Worm (Caenorhabditis elegans) whole organism, young adult: ENCODE results near the gene ergo-1.

Experiments
- F39B2.1 ChIP-seq: fragments of 200-800 bp; sonication (Bioruptor generic); IDR thresholded peaks from 2 replicates; pipeline ENCODE4 v1.3.6; 2022; ENCODE audit warnings: missing genetic modification reagents, missing genetic modification characterization, missing compliant biosample characterization
- ama-1 ChIP-seq, 3 experiments: fragments of 150-350 bp in 1 of 3; sonication (generic microtip) in 2 of 3; optimal IDR thresholded peaks; 2 replicates each; lab custom pipeline; 2014 to 2018; ENCODE audit warnings: missing biosample characterization in 2 of 3, missing genetic modification characterization in 2 of 3, missing genetic modification reagents in 2 of 3
- attf-5 ChIP-seq: fragments of 200-800 bp; sonication (Bioruptor generic); optimal IDR thresholded peaks from 2 replicates; lab custom pipeline; 2018; ENCODE audit warnings: mild to moderate bottlenecking, missing genetic modification characterization, missing compliant biosample characterization
- ccch-3 ChIP-seq: fragments of 200-800 bp; sonication (Bioruptor generic); optimal IDR thresholded peaks from 2 replicates; lab custom pipeline; 2018; ENCODE audit warnings: mild to moderate bottlenecking, missing genetic modification characterization, missing compliant biosample characterization
- fkh-3 ChIP-seq: sonication (generic microtip); optimal IDR thresholded peaks from 2 replicates; lab custom pipeline; 2016; ENCODE audit warnings: mild to moderate bottlenecking, missing genetic modification characterization, missing compliant biosample characterization
- hlh-12 ChIP-seq: sonication (generic microtip); optimal IDR thresholded peaks from 2 replicates; lab custom pipeline; 2016; ENCODE audit warnings: missing genetic modification characterization, missing compliant biosample characterization
- lir-1 ChIP-seq: fragments of 200-800 bp; sonication (Bioruptor generic); conservative IDR thresholded peaks from 2 replicates; pipeline ENCODE4 v1.3.6; 2022; ENCODE audit warnings: missing genetic modification reagents, missing genetic modification characterization, missing compliant biosample characterization
- madf-8 ChIP-seq: fragments of 200-800 bp; sonication (Bioruptor generic); conservative IDR thresholded peaks from 2 replicates; pipeline ENCODE4 v1.3.6; 2022; ENCODE audit warnings: missing genetic modification reagents, missing genetic modification characterization, missing compliant biosample characterization
- nhr-80 ChIP-seq: sonication (generic microtip); optimal IDR thresholded peaks from 2 replicates; lab custom pipeline; 2016; ENCODE audit warnings: missing genetic modification characterization, missing compliant biosample characterization
- snpc-3.4 ChIP-seq: sonication (generic microtip); optimal IDR thresholded peaks from 2 replicates; lab custom pipeline; 2017; ENCODE audit warnings: missing genetic modification characterization, mild to moderate bottlenecking, missing compliant biosample characterization, antibody characterized with exemption, moderate library complexity, missing genotype, missing genetic modification reagents
- somi-1 ChIP-seq: fragments of 200-800 bp; sonication (Bioruptor generic); optimal IDR thresholded peaks from 2 replicates; lab custom pipeline; 2018; ENCODE audit warnings: mild to moderate bottlenecking, missing genetic modification characterization, missing compliant biosample characterization

DNA sequence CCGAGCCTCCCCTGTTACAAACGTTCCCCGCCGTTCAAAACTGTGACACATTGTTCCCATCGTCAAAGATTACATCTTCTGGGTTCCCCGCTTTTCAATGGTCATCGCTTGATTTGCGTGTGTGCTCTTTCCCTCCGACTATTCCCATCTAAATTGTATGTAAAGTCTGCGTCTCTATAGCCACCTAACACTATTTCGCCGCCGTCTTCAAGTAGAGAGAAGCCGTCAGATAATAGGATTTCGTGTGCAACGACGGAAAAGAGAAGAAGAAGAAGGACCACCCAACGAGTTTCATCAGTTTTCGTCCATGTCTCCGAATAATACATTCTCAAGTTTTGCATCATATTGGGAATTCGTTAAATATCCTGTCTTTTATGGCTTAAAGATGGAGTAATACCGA lies 42.4 kb upstream of the ergo-1 start:
- TF ChIP-seq fkh-3 (no peak), somi-1 (GFP tag; lab: Kevin White, UChicago) (no peak), nhr-80 (tag; lab: Kevin White, UChicago) (no peak), hlh-12 (tag; lab: Kevin White, UChicago) (no peak), ccch-3 (GFP tag; lab: Kevin White, UChicago) (no peak), madf-8 (GFP tag; lab: Robert Waterston, UW) (no peak), attf-5 (GFP tag; lab: Kevin White, UChicago) (no peak), snpc-3.4 (tag; lab: Kevin White, UChicago) (no peak), F39B2.1 (no peak), ama-1 (optimal IDR thresholded peaks at IDR 0.05; lab: Kevin White, UChicago) (no peak), ama-1 (GFP tag; optimal IDR thresholded peaks at IDR 0.05; lab: Kevin White, UChicago) (no peak), lir-1 (GFP tag; lab: Robert Waterston, UW) (no peak)
